Fruit fly (Drosophila melanogaster): ENCODE data around the gene CG4069.

The CG4069 gene

DNA sequence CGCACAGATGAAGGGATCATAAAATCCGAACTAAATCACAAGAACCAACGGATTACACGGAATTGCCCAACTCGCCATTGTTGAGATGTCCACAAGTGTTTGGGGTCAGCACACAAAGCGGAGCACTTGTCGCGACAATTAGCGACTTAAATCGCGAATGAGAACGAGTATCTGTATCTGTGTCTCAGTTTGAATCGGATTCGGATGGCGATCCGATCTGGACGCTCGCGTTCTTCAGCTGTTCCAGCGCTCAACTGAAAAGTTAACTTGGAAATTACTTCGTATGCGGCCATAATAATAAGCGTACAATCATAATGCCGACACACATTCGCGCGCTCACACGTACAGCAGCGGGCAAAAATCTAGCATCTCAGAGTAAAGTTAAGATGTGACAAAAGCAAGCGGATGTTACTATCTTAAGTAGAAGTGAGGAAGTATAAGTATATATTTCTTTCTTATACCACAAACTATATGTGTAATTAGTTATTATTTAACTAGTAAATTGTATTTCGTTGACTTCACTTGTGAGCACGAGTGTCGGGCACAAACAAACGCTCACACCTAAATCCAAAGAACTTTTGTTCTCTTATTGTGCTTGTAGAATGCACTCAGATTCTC lies 46.6 kb downstream of the CG4069 start, which contains the start of gene CG10660 (continued):
- TF ChIP-seq HLH4C (GFP tag; IDR thresholded peaks at IDR 0.05; ENCODE audit: partially characterized antibody) = no peak
- peak; percentile 70 for TF ChIP-seq Hand (GFP tag; optimal IDR thresholded peaks at IDR 0.05)
- peak; percentile 62; the same call in 1 of the 2 replicates for TF ChIP-seq danr (GFP tag; IDR thresholded peaks at IDR 0.05)
- peak; percentile 82 for TF ChIP-seq CG6689 (GFP tag; IDR thresholded peaks at IDR 0.05)
- TF ChIP-seq jing (GFP tag; optimal IDR thresholded peaks at IDR 0.05) = peak; percentile 81
- TF ChIP-seq CG9609 (GFP tag; optimal IDR thresholded peaks at IDR 0.05) = peak; percentile 31
- TF ChIP-seq CG2116 (GFP tag; optimal IDR thresholded peaks at IDR 0.05) = peak; percentile 54
- TF ChIP-seq row (GFP tag; IDR thresholded peaks at IDR 0.05) = peak; percentile 93
- TF ChIP-seq Hey (tag; optimal IDR thresholded peaks at IDR 0.05) = peak; percentile 20
- peak; percentile 50; the same call in 1 of the 3 replicates for TF ChIP-seq jigr1 (GFP tag; IDR thresholded peaks at IDR 0.05)
- TF ChIP-seq YL-1 (GFP tag; optimal IDR thresholded peaks at IDR 0.05) = no peak
- peak; percentile 13 for TF ChIP-seq CG9797 (GFP tag; optimal IDR thresholded peaks at IDR 0.05)
- TF ChIP-seq Doc3 (GFP tag; IDR thresholded peaks at IDR 0.05; ENCODE audit: partially characterized antibody) = no peak
- TF ChIP-seq CG11247 (GFP tag; IDR thresholded peaks at IDR 0.05) = peak; percentile 80
- TF ChIP-seq CG6683 (GFP tag; optimal IDR thresholded peaks at IDR 0.05) = peak; percentile 56
- TF ChIP-seq ac (GFP tag; optimal IDR thresholded peaks at IDR 0.05) = peak; percentile 34
- peak; percentile 39 for TF ChIP-seq MESR4 (GFP tag; optimal IDR thresholded peaks at IDR 0.05)
- TF ChIP-seq CG6654 (GFP tag; optimal IDR thresholded peaks at IDR 0.05) = peak; percentile 78
- TF ChIP-seq ken (GFP tag; IDR thresholded peaks at IDR 0.05) = peak; percentile 86
- peak; percentile 78 for TF ChIP-seq ara (GFP tag; IDR thresholded peaks at IDR 0.05)
- TF ChIP-seq CG17359 (tag; optimal IDR thresholded peaks at IDR 0.05) = peak; percentile 91
- peak; percentile 78 for TF ChIP-seq CG6813 (GFP tag; optimal IDR thresholded peaks at IDR 0.05)
- TF ChIP-seq NfI (GFP tag; optimal IDR thresholded peaks at IDR 0.05) = peak; percentile 81
- no peak for TF ChIP-seq CG14965 (GFP tag; optimal IDR thresholded peaks at IDR 0.05; ENCODE audit: borderline replicate concordance)
- peak; percentile 64 for TF ChIP-seq btn (GFP tag; optimal IDR thresholded peaks at IDR 0.05)
- TF ChIP-seq CG4730 (GFP tag; IDR thresholded peaks at IDR 0.05) = peak; percentile 67; the same call in 1 of the 2 replicates
- no peak for TF ChIP-seq gfzf (GFP tag; optimal IDR thresholded peaks at IDR 0.05)
- TF ChIP-seq CG1832 (GFP tag; optimal IDR thresholded peaks at IDR 0.05) = no peak
- peak; percentile 76 for TF ChIP-seq CG6854 (GFP tag; optimal IDR thresholded peaks at IDR 0.05)
- 0 out of 3 replicates have a peak, but pooled peaks have one; percentile 14 for TF ChIP-seq CG6175 (GFP tag; IDR thresholded peaks at IDR 0.05)
- peak; percentile 87 for TF ChIP-seq CG15601 (tag; optimal IDR thresholded peaks at IDR 0.05)
- TF ChIP-seq CG9876 (GFP tag; optimal IDR thresholded peaks at IDR 0.05) = no peak
- TF ChIP-seq NC2α (GFP tag; optimal IDR thresholded peaks at IDR 0.05) = peak; percentile 22
- TF ChIP-seq yki (optimal IDR thresholded peaks at IDR 0.05) = no peak
- no peak for TF ChIP-seq CG4282 (GFP tag; optimal IDR thresholded peaks at IDR 0.05)
- peak; percentile 64 for TF ChIP-seq CG7372 (GFP tag; IDR thresholded peaks at IDR 0.05)
- TF ChIP-seq CG33557 (GFP tag; optimal IDR thresholded peaks at IDR 0.05) = peak; percentile 52
- peak; percentile 87 for TF ChIP-seq Hr3 (GFP tag; optimal IDR thresholded peaks at IDR 0.05)
- TF ChIP-seq eyg (GFP tag; optimal IDR thresholded peaks at IDR 0.05) = peak; percentile 57
- TF ChIP-seq CG16813 (GFP tag; IDR thresholded peaks at IDR 0.05; ENCODE audit: partially characterized antibody) = no peak
- no peak for TF ChIP-seq Lpt (GFP tag; optimal IDR thresholded peaks at IDR 0.05)
- peak; percentile 40 for TF ChIP-seq CG11398 (GFP tag; optimal IDR thresholded peaks at IDR 0.05)
- peak; percentile 31 for TF ChIP-seq CG3995 (GFP tag; optimal IDR thresholded peaks at IDR 0.05)
- TF ChIP-seq HmgZ (tag; optimal IDR thresholded peaks at IDR 0.05) = peak; percentile 86
- TF ChIP-seq CG8281 (tag; optimal IDR thresholded peaks at IDR 0.05) = peak; percentile 58
- TF ChIP-seq CG7556 (GFP tag; optimal IDR thresholded peaks at IDR 0.05) = peak; percentile 91
- peak; percentile 80 for TF ChIP-seq CG12299 (tag; optimal IDR thresholded peaks at IDR 0.05)
- TF ChIP-seq CG7357 (GFP tag; IDR thresholded peaks at IDR 0.05) = peak; percentile 73
- peak; percentile 23 for TF ChIP-seq sd (tag; optimal IDR thresholded peaks at IDR 0.05)
- peak; percentile 12 for TF ChIP-seq CG10274 (GFP tag; optimal IDR thresholded peaks at IDR 0.05)
